Fruit fly (Drosophila melanogaster) whole organism: ENCODE data around the gene Desi.

Experiments
- CG8478 ChIP-seq: fragments of >200 bp; optimal IDR thresholded peaks from 2 replicates; lab custom pipeline; 2018; ENCODE audit warnings: inconsistent platforms
- EcR ChIP-seq, 2 experiments: fragments of >200 bp; optimal IDR thresholded peaks; 2 replicates each; lab custom pipeline; 2017; ENCODE audit warnings: missing biosample characterization in 2 of 2, missing genetic modification characterization in 2 of 2, missing genetic modification reagents in 2 of 2
- pan ChIP-seq: fragments of >200 bp; optimal IDR thresholded peaks from 2 replicates; lab custom pipeline; 2017
- psq ChIP-seq: fragments of >200 bp; optimal IDR thresholded peaks from 2 replicates; lab custom pipeline; 2017

- TF ChIP-seq psq (lab: Kevin White, UChicago) (no peak), EcR (GFP tag; optimal IDR thresholded peaks at IDR 0.05; lab: Kevin White, UChicago) (no peak), CG8478 (lab: Kevin White, UChicago) (no peak), pan (lab: Kevin White, UChicago) (no peak)
Measured at dm6 chr3R:10815032-10815431, 35.7 kb downstream of the Desi start, which contains the start of the genes CG14693 and TTLL15.
